Worm (Caenorhabditis elegans) whole organism, young adult: Measurements from ENCODE around the gene anmt-1.
A peak's percentile ranks its signal among the peaks of the same experiment; 100 is the strongest.

Experiments used
- B0019.2 ChIP-seq: fragments of 200-800 bp; sonication (Bioruptor generic); conservative IDR thresholded peaks from 2 replicates; pipeline ENCODE4 v1.3.6; 2022; ENCODE audit warnings: missing genetic modification reagents, missing genetic modification characterization, missing compliant biosample characterization
- B0336.3 ChIP-seq: fragments of 200-800 bp; sonication (Bioruptor generic); IDR thresholded peaks from 2 replicates; pipeline ENCODE4 v1.3.6; 2022; ENCODE audit warnings: missing genetic modification characterization, missing compliant biosample characterization
- F10E7.11 ChIP-seq: sonication (generic microtip); optimal IDR thresholded peaks from 2 replicates; lab custom pipeline; 2017; ENCODE audit warnings: mild to moderate bottlenecking, missing genetic modification characterization, moderate library complexity, missing compliant biosample characterization
- F22D6.2 ChIP-seq: sonication (generic microtip); optimal IDR thresholded peaks from 2 replicates; lab custom pipeline; 2016; ENCODE audit warnings: mild to moderate bottlenecking, missing genetic modification characterization, missing compliant biosample characterization
- F33H1.4 ChIP-seq: fragments of 200-800 bp; sonication (Bioruptor generic); IDR thresholded peaks from 2 replicates; pipeline ENCODE4 v1.3.6; 2022; ENCODE audit warnings: missing genetic modification reagents, missing genetic modification characterization, missing compliant biosample characterization
- F39B2.1 ChIP-seq: fragments of 200-800 bp; sonication (Bioruptor generic); IDR thresholded peaks from 2 replicates; pipeline ENCODE4 v1.3.6; 2022; ENCODE audit warnings: missing genetic modification reagents, missing genetic modification characterization, missing compliant biosample characterization
- F49E8.2 ChIP-seq: sonication (generic microtip); optimal IDR thresholded peaks from 3 replicates; lab custom pipeline; 2017; ENCODE audit warnings: missing genetic modification characterization, mild to moderate bottlenecking, missing compliant biosample characterization, antibody characterized with exemption, moderate library complexity; ENCODE audit not compliant: insufficient read depth
- F52B5.7 ChIP-seq: sonication (generic microtip); optimal IDR thresholded peaks from 2 replicates; lab custom pipeline; 2016; ENCODE audit warnings: mild to moderate bottlenecking, missing genetic modification characterization, missing compliant biosample characterization
- F57A8.1 ChIP-seq: fragments of 200-800 bp; sonication (Bioruptor generic); optimal IDR thresholded peaks from 2 replicates; lab custom pipeline; 2018; ENCODE audit warnings: mild to moderate bottlenecking, missing genetic modification characterization, moderate library complexity, missing compliant biosample characterization
- K11D2.4 ChIP-seq: fragments of 200-800 bp; sonication (Bioruptor generic); IDR thresholded peaks from 2 replicates; pipeline ENCODE4 v1.3.6; 2022; ENCODE audit warnings: missing genetic modification reagents, missing genetic modification characterization, missing compliant biosample characterization
- T07F8.4 ChIP-seq: sonication (generic microtip); optimal IDR thresholded peaks from 2 replicates; lab custom pipeline; 2016; ENCODE audit warnings: mild to moderate bottlenecking, missing genetic modification characterization, moderate library complexity, missing compliant biosample characterization
- Y56A3A.18 ChIP-seq: fragments of 200-800 bp; sonication (Bioruptor generic); IDR thresholded peaks from 2 replicates; pipeline ENCODE4 v1.3.6; 2022; ENCODE audit warnings: missing genetic modification reagents, missing genetic modification characterization, missing compliant biosample characterization
- Y67H2A.10 ChIP-seq: fragments of 200-800 bp; sonication (Bioruptor generic); conservative IDR thresholded peaks from 2 replicates; pipeline ENCODE4 v1.3.6; 2022; ENCODE audit warnings: missing genetic modification reagents, missing genetic modification characterization, missing compliant biosample characterization
- aptf-3 ChIP-seq: fragments of 200-800 bp; sonication (Bioruptor generic); IDR thresholded peaks from 2 replicates; pipeline ENCODE4 v1.3.6; 2022; ENCODE audit warnings: missing genetic modification characterization, missing compliant biosample characterization
- atf-7 ChIP-seq: sonication (generic microtip); optimal IDR thresholded peaks from 2 replicates; lab custom pipeline; 2017; ENCODE audit warnings: mild to moderate bottlenecking, missing genetic modification characterization, missing compliant biosample characterization
- athp-1 ChIP-seq: sonication (generic microtip); optimal IDR thresholded peaks from 2 replicates; lab custom pipeline; 2017; ENCODE audit warnings: mild to moderate bottlenecking, missing genetic modification characterization, missing compliant biosample characterization
- cebp-2 ChIP-seq: fragments of 200-800 bp; sonication (Bioruptor generic); IDR thresholded peaks from 2 replicates; pipeline ENCODE4 v1.3.6; 2022; ENCODE audit warnings: missing genetic modification characterization, missing compliant biosample characterization
- ceh-40 ChIP-seq: fragments of 200-800 bp; sonication (Bioruptor generic); IDR thresholded peaks from 2 replicates; pipeline ENCODE4 v1.3.6; 2022; ENCODE audit warnings: missing genetic modification characterization, missing compliant biosample characterization
- ceh-58 ChIP-seq: fragments of 200-800 bp; sonication (Bioruptor generic); IDR thresholded peaks from 2 replicates; pipeline ENCODE4 v1.3.6; 2022; ENCODE audit warnings: missing genetic modification characterization, missing compliant biosample characterization
- chd-7 ChIP-seq: sonication (generic microtip); optimal IDR thresholded peaks from 2 replicates; lab custom pipeline; 2016; ENCODE audit warnings: mild to moderate bottlenecking, missing genetic modification characterization, moderate library complexity, missing compliant biosample characterization
- dox-1 ChIP-seq: fragments of 200-800 bp; sonication (Bioruptor generic); IDR thresholded peaks from 2 replicates; pipeline ENCODE4 v1.3.6; 2022; ENCODE audit warnings: missing genetic modification reagents, missing genetic modification characterization, missing compliant biosample characterization
- dpl-1 ChIP-seq: fragments of 150-350 bp; optimal IDR thresholded peaks from 2 replicates; lab custom pipeline; 2014; ENCODE audit warnings: missing biosample characterization, missing genetic modification reagents, missing genetic modification characterization
- efl-1 ChIP-seq: fragments of 150-350 bp; optimal IDR thresholded peaks from 2 replicates; lab custom pipeline; 2014; ENCODE audit warnings: missing biosample characterization, missing genetic modification reagents, missing genetic modification characterization
- egl-18 ChIP-seq: fragments of 200-800 bp; sonication (Bioruptor generic); IDR thresholded peaks from 2 replicates; pipeline ENCODE4 v1.3.6; 2022; ENCODE audit warnings: missing genetic modification reagents, missing genetic modification characterization, missing compliant biosample characterization
- ekl-4 ChIP-seq: fragments of 200-800 bp; sonication (Bioruptor generic); IDR thresholded peaks from 2 replicates; pipeline ENCODE4 v1.3.6; 2022; ENCODE audit warnings: missing genetic modification reagents, missing genetic modification characterization, missing compliant biosample characterization
- him-1 ChIP-seq: sonication (generic microtip); optimal IDR thresholded peaks from 2 replicates; lab custom pipeline; 2016; ENCODE audit warnings: missing genotype, missing genetic modification reagents, missing genetic modification characterization, missing compliant biosample characterization
- hlh-12 ChIP-seq: sonication (generic microtip); optimal IDR thresholded peaks from 2 replicates; lab custom pipeline; 2016; ENCODE audit warnings: missing genetic modification characterization, missing compliant biosample characterization
- hmg-1.2 ChIP-seq: fragments of 200-800 bp; sonication (Bioruptor generic); IDR thresholded peaks from 2 replicates; pipeline ENCODE4 v1.3.6; 2022; ENCODE audit warnings: missing genetic modification reagents, missing genetic modification characterization, missing compliant biosample characterization
- hsf-1 ChIP-seq: fragments of 200-800 bp; sonication (Bioruptor generic); IDR thresholded peaks from 2 replicates; pipeline ENCODE4 v1.3.6; 2022; ENCODE audit warnings: missing genetic modification reagents, missing genetic modification characterization, missing compliant biosample characterization
- let-526 ChIP-seq: fragments of 200-800 bp; sonication (Bioruptor generic); IDR thresholded peaks from 2 replicates; pipeline ENCODE4 v1.3.6; 2022; ENCODE audit warnings: missing genetic modification reagents, missing genetic modification characterization, missing compliant biosample characterization
- lir-1 ChIP-seq: fragments of 200-800 bp; sonication (Bioruptor generic); conservative IDR thresholded peaks from 2 replicates; pipeline ENCODE4 v1.3.6; 2022; ENCODE audit warnings: missing genetic modification reagents, missing genetic modification characterization, missing compliant biosample characterization
- madf-3 ChIP-seq: fragments of 200-800 bp; sonication (Bioruptor generic); IDR thresholded peaks from 2 replicates; pipeline ENCODE4 v1.3.6; 2022; ENCODE audit warnings: missing genetic modification reagents, missing genetic modification characterization, missing compliant biosample characterization
- madf-6 ChIP-seq: fragments of 200-800 bp; sonication (Bioruptor generic); IDR thresholded peaks from 2 replicates; pipeline ENCODE4 v1.3.6; 2022; ENCODE audit warnings: missing genetic modification reagents, missing genetic modification characterization, missing compliant biosample characterization
- mcd-1 ChIP-seq: fragments of 200-800 bp; sonication (Bioruptor generic); IDR thresholded peaks from 2 replicates; pipeline ENCODE4 v1.3.6; 2022; ENCODE audit warnings: missing genetic modification reagents, missing genetic modification characterization, missing compliant biosample characterization
- mel-28 ChIP-seq: sonication (generic microtip); optimal IDR thresholded peaks from 2 replicates; lab custom pipeline; 2016; ENCODE audit warnings: borderline replicate concordance, mild to moderate bottlenecking, missing genetic modification characterization, missing compliant biosample characterization
- nfya-2 ChIP-seq: fragments of 200-800 bp; sonication (Bioruptor generic); IDR thresholded peaks from 2 replicates; pipeline ENCODE4 v1.3.6; 2022; ENCODE audit warnings: missing genetic modification reagents, missing genetic modification characterization, missing compliant biosample characterization
- nfyb-1 ChIP-seq: fragments of 200-800 bp; sonication (Bioruptor generic); IDR thresholded peaks from 2 replicates; pipeline ENCODE4 v1.3.6; 2022; ENCODE audit warnings: missing genetic modification reagents, missing genetic modification characterization, missing compliant biosample characterization
- repo-1 ChIP-seq: sonication (generic microtip); optimal IDR thresholded peaks from 2 replicates; lab custom pipeline; 2017; ENCODE audit warnings: mild to moderate bottlenecking, missing genetic modification characterization, missing compliant biosample characterization
- rpc-1 ChIP-seq, 2 experiments: fragments of 150-350 bp in 1 of 2; sonication (generic microtip) in 1 of 2; optimal IDR thresholded peaks; 2 replicates each; lab custom pipeline; 2014 to 2018; ENCODE audit warnings: missing biosample characterization in 1 of 2, missing genetic modification characterization in 1 of 2, missing genetic modification reagents in 1 of 2, missing genotype in 1 of 2
- sea-2 ChIP-seq: fragments of 200-800 bp; sonication (Bioruptor generic); IDR thresholded peaks from 2 replicates; pipeline ENCODE4 v1.3.6; 2022; ENCODE audit warnings: missing genetic modification characterization, missing compliant biosample characterization
- snpc-1.3 ChIP-seq: sonication (generic microtip); optimal IDR thresholded peaks from 2 replicates; lab custom pipeline; 2017; ENCODE audit warnings: missing genetic modification characterization, mild to moderate bottlenecking, missing compliant biosample characterization, antibody characterized with exemption, moderate library complexity, missing genotype, missing genetic modification reagents; ENCODE audit not compliant: insufficient read depth
- tbp1 ChIP-seq: fragments of 200-800 bp; sonication (Bioruptor generic); optimal IDR thresholded peaks from 2 replicates; lab custom pipeline; 2018; ENCODE audit warnings: mild to moderate bottlenecking, missing genetic modification characterization, missing compliant biosample characterization
- xnd-1 ChIP-seq: sonication (generic microtip); optimal IDR thresholded peaks from 2 replicates; lab custom pipeline; 2016; ENCODE audit warnings: missing genotype, missing genetic modification reagents, missing genetic modification characterization, missing compliant biosample characterization
- zim-3 ChIP-seq: sonication (generic microtip); optimal IDR thresholded peaks from 2 replicates; lab custom pipeline; 2017; ENCODE audit warnings: mild to moderate bottlenecking, missing genetic modification characterization, moderate library complexity, missing compliant biosample characterization
- ztf-22 ChIP-seq: fragments of 200-800 bp; sonication (Bioruptor generic); optimal IDR thresholded peaks from 2 replicates; lab custom pipeline; 2018; ENCODE audit warnings: mild to moderate bottlenecking, missing genetic modification characterization, moderate library complexity, missing compliant biosample characterization
- ztf-26 ChIP-seq: sonication (generic microtip); optimal IDR thresholded peaks from 2 replicates; lab custom pipeline; 2017; ENCODE audit warnings: missing genetic modification characterization, missing compliant biosample characterization
- ztf-28 ChIP-seq: fragments of 200-800 bp; sonication (Bioruptor generic); IDR thresholded peaks from 2 replicates; pipeline ENCODE4 v1.3.6; 2022; ENCODE audit warnings: missing genetic modification reagents, missing genetic modification characterization, missing compliant biosample characterization
- ztf-3 ChIP-seq: fragments of 200-800 bp; sonication (Bioruptor generic); optimal IDR thresholded peaks from 2 replicates; lab custom pipeline; 2018; ENCODE audit warnings: mild to moderate bottlenecking, missing genetic modification characterization, missing compliant biosample characterization

The anmt-1 gene

ce11 chrIII:8685590-8686240 lies 1.1 kb downstream of the anmt-1 start (continued):
- TF ChIP-seq mel-28: no peak
- no peak for TF ChIP-seq F39B2.1 (GFP tag; lab: Robert Waterston, UW)
- peak; percentile 26; the same call in 1 of the 2 replicates for TF ChIP-seq hmg-1.2 (GFP tag; lab: Robert Waterston, UW)
- TF ChIP-seq cebp-2: 0 out of 2 replicates have a peak, but pooled peaks have one; percentile 7
- TF ChIP-seq aptf-3: no peak
- TF ChIP-seq snpc-1.3 (tag; lab: Kevin White, UChicago): no peak
- TF ChIP-seq F49E8.2 (tag; lab: Kevin White, UChicago): no peak
- TF ChIP-seq dox-1 (GFP tag; lab: Robert Waterston, UW): no peak
- TF ChIP-seq madf-3 (GFP tag; lab: Robert Waterston, UW): 0 out of 2 replicates have a peak, but pooled peaks have one; percentile 56
- TF ChIP-seq let-526 (GFP tag; lab: Robert Waterston, UW): 0 out of 2 replicates have a peak, but pooled peaks have one; percentile 24
- TF ChIP-seq F33H1.4 (GFP tag; lab: Robert Waterston, UW): no peak; the same call in 1 of the 2 replicates
- no peak for TF ChIP-seq F22D6.2 (tag; lab: Kevin White, UChicago)
- TF ChIP-seq hsf-1 (GFP tag; lab: Robert Waterston, UW): 0 out of 2 replicates have a peak, but pooled peaks have one; percentile 24
- TF ChIP-seq ceh-40 (GFP tag; lab: Robert Waterston, UW): peak; percentile 81
- peak; percentile 83 for TF ChIP-seq F10E7.11 (tag; lab: Kevin White, UChicago)
- peak; percentile 71 for TF ChIP-seq repo-1 (tag; lab: Kevin White, UChicago)
- no peak for TF ChIP-seq ceh-58 (GFP tag; lab: Robert Waterston, UW)
- TF ChIP-seq Y56A3A.18 (GFP tag; lab: Robert Waterston, UW): peak; percentile 79
- no peak for TF ChIP-seq Y67H2A.10 (GFP tag; lab: Robert Waterston, UW)
- no peak for TF ChIP-seq sea-2 (GFP tag; lab: Robert Waterston, UW)
- TF ChIP-seq K11D2.4 (GFP tag; lab: Robert Waterston, UW): peak; percentile 40; the same call in 1 of the 2 replicates
- no peak for TF ChIP-seq hlh-12 (tag; lab: Kevin White, UChicago)
- no peak for TF ChIP-seq nfya-2 (GFP tag; lab: Robert Waterston, UW)
- TF ChIP-seq xnd-1 (tag; lab: Kevin White, UChicago): no peak
- no peak for TF ChIP-seq tbp1
- no peak for TF ChIP-seq egl-18
- TF ChIP-seq efl-1: no peak
- no peak for TF ChIP-seq F57A8.1 (GFP tag; lab: Kevin White, UChicago)
- TF ChIP-seq ekl-4 (GFP tag; lab: Robert Waterston, UW): peak; percentile 76; the same call in 1 of the 2 replicates
- peak; percentile 55 for TF ChIP-seq ztf-26 (tag; lab: Kevin White, UChicago)
- peak; percentile 34 for TF ChIP-seq athp-1 (tag; lab: Kevin White, UChicago)
- TF ChIP-seq chd-7 (tag; lab: Kevin White, UChicago): peak; percentile 66
- TF ChIP-seq zim-3 (tag; lab: Kevin White, UChicago): no peak
- TF ChIP-seq ztf-3 (GFP tag; lab: Kevin White, UChicago): peak; percentile 17
- TF ChIP-seq ztf-28 (GFP tag; lab: Robert Waterston, UW): no peak
- peak; percentile 12; the same call in 1 of the 2 replicates for TF ChIP-seq mcd-1 (GFP tag; lab: Robert Waterston, UW)
- no peak for TF ChIP-seq T07F8.4 (tag; lab: Kevin White, UChicago)
- TF ChIP-seq ztf-22 (GFP tag; lab: Kevin White, UChicago): no peak
- peak; percentile 63 for TF ChIP-seq madf-6
- no peak for TF ChIP-seq dpl-1 (GFP tag; lab: Kevin White, UChicago)
- peak; percentile 77 for TF ChIP-seq B0336.3 (GFP tag; lab: Robert Waterston, UW)
- no peak for TF ChIP-seq him-1 (tag; lab: Kevin White, UChicago)
- TF ChIP-seq rpc-1 (optimal IDR thresholded peaks at IDR 0.05; lab: Kevin White, UChicago): no peak
- no peak for TF ChIP-seq rpc-1 (tag; optimal IDR thresholded peaks at IDR 0.05; lab: Kevin White, UChicago)
- peak; percentile 18 for TF ChIP-seq F52B5.7
- TF ChIP-seq nfyb-1 (GFP tag; lab: Robert Waterston, UW): peak; percentile 80
- TF ChIP-seq B0019.2: no peak
- TF ChIP-seq atf-7 (tag; lab: Kevin White, UChicago): peak; percentile 70
- no peak for TF ChIP-seq lir-1 (GFP tag; lab: Robert Waterston, UW)
